Worm (Caenorhabditis elegans): Measurements from ENCODE around the gene nlp-80.

ce11 chrV:11059180-11059579, 6.2 kb downstream of the nlp-80 start, which contains the start of gene T04C12.1:
- TF ChIP-seq nhr-12 (tag; optimal IDR thresholded peaks at IDR 0.05) (no peak), crh-2 (tag; optimal IDR thresholded peaks at IDR 0.05) (no peak), nhr-11 (tag; optimal IDR thresholded peaks at IDR 0.05) (no peak), unc-62 (GFP tag; optimal IDR thresholded peaks at IDR 0.05) (no peak), lsy-2 (tag; optimal IDR thresholded peaks at IDR 0.05) (no peak)

Measured in whole organism, L2 larva.